Worm (Caenorhabditis elegans) whole organism, L2 larva: ENCODE results near the gene clec-173.

Source experiments
- F13H6.1 ChIP-seq: sonication (generic microtip); optimal IDR thresholded peaks from 2 replicates; lab custom pipeline; 2016; ENCODE audit warnings: missing genetic modification characterization, missing compliant biosample characterization
- ceh-16 ChIP-seq: fragments of 150-350 bp; optimal IDR thresholded peaks from 2 replicates; lab custom pipeline; 2014; ENCODE audit warnings: missing biosample characterization, missing genetic modification characterization
- ceh-82 ChIP-seq: fragments of 150-350 bp; optimal IDR thresholded peaks from 2 replicates; lab custom pipeline; 2014; ENCODE audit warnings: missing biosample characterization, missing genetic modification characterization
- elt-3 ChIP-seq: sonication (generic microtip); optimal IDR thresholded peaks from 2 replicates; lab custom pipeline; 2017; ENCODE audit warnings: missing biosample characterization, missing genetic modification characterization
- gmeb-1 ChIP-seq: fragments of 150-350 bp; optimal IDR thresholded peaks from 2 replicates; lab custom pipeline; 2014; ENCODE audit warnings: missing biosample characterization, missing genetic modification characterization
- lin-39 ChIP-seq: fragments of 150-350 bp; optimal IDR thresholded peaks from 2 replicates; lab custom pipeline; 2014; ENCODE audit warnings: missing biosample characterization, missing genetic modification reagents, missing genetic modification characterization
- lsy-2 ChIP-seq, 2 experiments: fragments of 150-350 bp in 1 of 2; sonication (generic microtip) in 1 of 2; optimal IDR thresholded peaks; 2 replicates each; lab custom pipeline; 2014 to 2017; ENCODE audit warnings: missing biosample characterization in 2 of 2, missing genetic modification characterization in 2 of 2
- mdl-1 ChIP-seq, 2 experiments: fragments of 150-350 bp in 1 of 2; sonication (generic microtip) in 1 of 2; optimal IDR thresholded peaks; 2 replicates each; lab custom pipeline; 2017; ENCODE audit warnings: missing biosample characterization in 2 of 2, missing genetic modification characterization in 2 of 2
- nhr-237 ChIP-seq: fragments of 150-350 bp; optimal IDR thresholded peaks from 2 replicates; lab custom pipeline; 2014; ENCODE audit warnings: missing biosample characterization, missing genetic modification characterization
- nhr-77 ChIP-seq: fragments of 150-350 bp; optimal IDR thresholded peaks from 2 replicates; lab custom pipeline; 2014; ENCODE audit warnings: missing biosample characterization, missing genetic modification characterization
- sem-4 ChIP-seq: fragments of 150-350 bp; optimal IDR thresholded peaks from 2 replicates; lab custom pipeline; 2014; ENCODE audit warnings: missing biosample characterization, missing genetic modification reagents, missing genetic modification characterization
- snpc-4 ChIP-seq: fragments of 150-350 bp; optimal IDR thresholded peaks from 2 replicates; lab custom pipeline; 2014; ENCODE audit warnings: missing biosample characterization, missing genetic modification characterization
- unc-39 ChIP-seq: fragments of 150-350 bp; optimal IDR thresholded peaks from 2 replicates; lab custom pipeline; 2014; ENCODE audit warnings: missing biosample characterization, missing genetic modification characterization
- ztf-11 ChIP-seq: sonication (generic microtip); optimal IDR thresholded peaks from 2 replicates; lab custom pipeline; 2017; ENCODE audit warnings: missing biosample characterization, missing genetic modification characterization

DNA sequence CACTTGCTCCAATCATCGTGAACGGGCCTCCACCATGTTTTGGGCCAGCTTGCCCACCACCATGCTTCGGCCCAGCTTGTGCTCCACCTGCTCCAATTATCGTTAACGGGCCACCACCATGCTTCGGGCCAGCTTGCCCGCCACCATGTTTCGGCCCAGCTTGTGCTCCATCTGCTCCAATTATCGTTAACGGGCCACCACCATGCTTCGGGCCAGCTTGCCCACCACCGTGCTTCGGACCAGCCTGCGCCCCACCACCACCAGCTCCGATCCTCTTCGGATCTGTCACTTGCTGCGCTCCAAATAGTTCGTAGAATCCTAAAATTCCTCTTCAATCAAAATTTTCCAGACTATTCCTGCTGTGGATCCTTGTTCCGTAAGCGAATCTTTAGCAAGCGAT, 31.7 kb upstream of the clec-173 start:
- TF ChIP-seq nhr-77 (tag; lab: Kevin White, UChicago), result no peak
- TF ChIP-seq sem-4 (tag; lab: Kevin White, UChicago), result no peak
- no peak for TF ChIP-seq mdl-1 (tag; optimal IDR thresholded peaks at IDR 0.05; lab: Kevin White, UChicago)
- TF ChIP-seq nhr-237 (tag; lab: Kevin White, UChicago), result no peak
- no peak for TF ChIP-seq snpc-4 (tag; lab: Kevin White, UChicago)
- no peak for TF ChIP-seq lin-39
- no peak for TF ChIP-seq lsy-2 (tag; optimal IDR thresholded peaks at IDR 0.05; lab: Kevin White, UChicago)
- TF ChIP-seq ztf-11 (tag; lab: Kevin White, UChicago), result no peak
- TF ChIP-seq elt-3 (tag; lab: Kevin White, UChicago), result no peak
- no peak for TF ChIP-seq unc-39
- no peak for TF ChIP-seq ceh-16 (tag; lab: Kevin White, UChicago)
- no peak for TF ChIP-seq ceh-82 (tag; lab: Kevin White, UChicago)
- TF ChIP-seq F13H6.1 (tag; lab: Kevin White, UChicago), result no peak
- no peak for TF ChIP-seq gmeb-1 (tag; lab: Kevin White, UChicago)
